Fruit fly (Drosophila melanogaster) whole organism, embryonic: ENCODE results near the gene Sc2.

Experiments used
- Atf6 ChIP-seq: fragments of 200-800 bp; sonication (Bioruptor generic); IDR thresholded peaks from 2 replicates; pipeline ENCODE4 v1.3.6; 2022; ENCODE audit warnings: missing biosample characterization, missing genetic modification characterization
- CG10274 ChIP-seq: fragments of 200-800 bp; sonication (Bioruptor generic); optimal IDR thresholded peaks from 3 replicates; lab custom pipeline; 2017; ENCODE audit warnings: missing biosample characterization, mild to moderate bottlenecking, missing genetic modification characterization
- CG11085 ChIP-seq: fragments of 200-800 bp; sonication (Bioruptor generic); IDR thresholded peaks from 2 replicates; pipeline ENCODE4 v1.3.6; 2022; ENCODE audit warnings: missing biosample characterization, missing genetic modification characterization
- CG11456 ChIP-seq: fragments of 200-800 bp; sonication (Bioruptor generic); IDR thresholded peaks from 3 replicates; pipeline ENCODE4 v1.3.6; 2022; ENCODE audit warnings: missing biosample characterization, missing genetic modification characterization
- CG12071 ChIP-seq: fragments of 200-800 bp; sonication (Bioruptor generic); optimal IDR thresholded peaks from 3 replicates; lab custom pipeline; 2018; ENCODE audit warnings: missing biosample characterization, mild to moderate bottlenecking, missing genetic modification characterization
- CG14441 ChIP-seq: fragments of 200-800 bp; sonication (Bioruptor generic); IDR thresholded peaks from 2 replicates; pipeline ENCODE4 v1.3.6; 2022; ENCODE audit warnings: missing biosample characterization, missing genetic modification characterization
- CG15011 ChIP-seq: fragments of 200-800 bp; sonication (Bioruptor generic); optimal IDR thresholded peaks from 3 replicates; lab custom pipeline; 2018; ENCODE audit warnings: missing biosample characterization, mild to moderate bottlenecking, missing genetic modification characterization
- CG15514 ChIP-seq: fragments of 200-800 bp; sonication (Bioruptor generic); optimal IDR thresholded peaks from 3 replicates; lab custom pipeline; 2017; ENCODE audit warnings: missing biosample characterization, missing genetic modification characterization, mild to moderate bottlenecking, moderate library complexity, missing genetic modification reagents
- CG1602 ChIP-seq: fragments of 200-800 bp; sonication (Bioruptor generic); optimal IDR thresholded peaks from 3 replicates; lab custom pipeline; 2016; ENCODE audit warnings: missing biosample characterization, missing genetic modification characterization
- CG17912 ChIP-seq: fragments of 200-800 bp; sonication (Bioruptor generic); optimal IDR thresholded peaks from 2 replicates; lab custom pipeline; 2018; ENCODE audit warnings: missing biosample characterization, mild to moderate bottlenecking, missing genetic modification characterization
- CG18599 ChIP-seq: fragments of 200-800 bp; sonication (Bioruptor generic); optimal IDR thresholded peaks from 3 replicates; lab custom pipeline; 2017; ENCODE audit warnings: missing biosample characterization, missing genetic modification characterization, mild to moderate bottlenecking, moderate library complexity, missing genetic modification reagents
- CG3163 ChIP-seq: fragments of 200-800 bp; sonication (Bioruptor generic); optimal IDR thresholded peaks from 3 replicates; lab custom pipeline; 2016; ENCODE audit warnings: missing biosample characterization, missing genetic modification characterization
- CG34224 ChIP-seq: fragments of 200-800 bp; sonication (Bioruptor generic); IDR thresholded peaks from 3 replicates; pipeline ENCODE4 v1.3.6; 2022; ENCODE audit warnings: missing biosample characterization, missing genetic modification characterization; ENCODE audit not compliant: partially characterized antibody
- CG4282 ChIP-seq: fragments of 200-800 bp; sonication (Bioruptor generic); optimal IDR thresholded peaks from 2 replicates; lab custom pipeline; 2016; ENCODE audit warnings: missing biosample characterization, missing genetic modification characterization
- CG7372 ChIP-seq: fragments of 200-800 bp; sonication (Bioruptor generic); IDR thresholded peaks from 2 replicates; pipeline ENCODE4 v1.3.6; 2022; ENCODE audit warnings: missing biosample characterization, missing genetic modification characterization
- CG7556 ChIP-seq: fragments of 200-800 bp; sonication (Bioruptor generic); optimal IDR thresholded peaks from 2 replicates; lab custom pipeline; 2017; ENCODE audit warnings: missing biosample characterization, mild to moderate bottlenecking, missing genetic modification characterization
- CG9215 ChIP-seq: fragments of 200-800 bp; sonication (Bioruptor generic); IDR thresholded peaks from 2 replicates; pipeline ENCODE4 v1.3.6; 2022; ENCODE audit warnings: missing biosample characterization, missing genetic modification characterization
- CoRest ChIP-seq: fragments of 200-800 bp; sonication (Bioruptor generic); optimal IDR thresholded peaks from 3 replicates; lab custom pipeline; 2018; ENCODE audit warnings: missing biosample characterization, mild to moderate bottlenecking, missing genetic modification characterization, moderate library complexity
- Doc3 ChIP-seq: fragments of 200-800 bp; sonication (Bioruptor generic); IDR thresholded peaks from 3 replicates; pipeline ENCODE4 v1.3.6; 2022; ENCODE audit warnings: missing biosample characterization, missing genetic modification characterization; ENCODE audit not compliant: partially characterized antibody
- Fer1 ChIP-seq: fragments of 200-800 bp; sonication (Bioruptor generic); optimal IDR thresholded peaks from 2 replicates; lab custom pipeline; 2017; ENCODE audit warnings: missing biosample characterization, mild to moderate bottlenecking, missing genetic modification characterization
- Gsc ChIP-seq: fragments of 200-800 bp; sonication (Bioruptor generic); IDR thresholded peaks from 2 replicates; pipeline ENCODE4 v1.3.6; 2022; ENCODE audit warnings: missing biosample characterization, missing genetic modification characterization
- HLH4C ChIP-seq: fragments of 200-800 bp; sonication (Bioruptor generic); IDR thresholded peaks from 3 replicates; pipeline ENCODE4 v1.3.6; 2022; ENCODE audit warnings: missing biosample characterization, missing genetic modification characterization; ENCODE audit not compliant: partially characterized antibody
- Jarid2 ChIP-seq: fragments of 200-800 bp; sonication (Bioruptor generic); optimal IDR thresholded peaks from 3 replicates; lab custom pipeline; 2017; ENCODE audit warnings: mild to moderate bottlenecking, missing biosample characterization, missing genetic modification reagents, missing genetic modification characterization
- Mes4 ChIP-seq: fragments of 200-800 bp; sonication (Bioruptor generic); optimal IDR thresholded peaks from 2 replicates; lab custom pipeline; 2016; ENCODE audit warnings: missing biosample characterization, missing genetic modification characterization
- Nf-YA ChIP-seq: fragments of 200-800 bp; sonication (Bioruptor generic); IDR thresholded peaks from 2 replicates; pipeline ENCODE4 v1.3.6; 2022; ENCODE audit warnings: missing biosample characterization, missing genetic modification characterization
- Pdp1 ChIP-seq, 2 experiments: fragments of 200-800 bp; sonication (Bioruptor generic); optimal IDR thresholded peaks; 3 replicates each; lab custom pipeline; 2016; ENCODE audit warnings: missing biosample characterization in 2 of 2, missing genetic modification characterization in 2 of 2, mild to moderate bottlenecking in 1 of 2, moderate library complexity in 1 of 2
- Ravus ChIP-seq: fragments of 200-800 bp; sonication (Bioruptor generic); IDR thresholded peaks from 2 replicates; pipeline ENCODE4 v1.3.6; 2022; ENCODE audit warnings: missing biosample characterization, missing genetic modification characterization
- Tbp ChIP-seq: fragments of >200 bp; optimal IDR thresholded peaks from 2 replicates; lab custom pipeline; 2018; ENCODE audit warnings: missing biosample characterization, missing genetic modification characterization
- Trl ChIP-seq, 3 experiments: fragments of >200 bp in 2 of 3; fragments of 200-800 bp in 1 of 3; sonication (Bioruptor generic) in 1 of 3; optimal IDR thresholded peaks; 2 replicates in 1 of 3; 3 replicates in 2 of 3; lab custom pipeline; 2016 to 2017; ENCODE audit warnings: missing biosample characterization in 1 of 3, missing genetic modification characterization in 1 of 3
- bab2 ChIP-seq: fragments of 200-800 bp; sonication (Bioruptor generic); optimal IDR thresholded peaks from 2 replicates; lab custom pipeline; 2016; ENCODE audit warnings: missing biosample characterization, missing genetic modification characterization
- bsh ChIP-seq, 2 experiments: fragments of 200-800 bp; sonication (Bioruptor generic); optimal IDR thresholded peaks; 2 replicates each; lab custom pipeline; 2017 to 2018; ENCODE audit warnings: mild to moderate bottlenecking in 2 of 2, missing biosample characterization in 2 of 2, missing genetic modification characterization in 2 of 2, moderate library complexity in 1 of 2
- crp ChIP-seq, 2 experiments: fragments of 200-800 bp; sonication (Bioruptor generic); optimal IDR thresholded peaks; 2 replicates in 1 of 2; 3 replicates in 1 of 2; lab custom pipeline; 2017; ENCODE audit warnings: missing biosample characterization in 2 of 2, missing genetic modification characterization in 2 of 2, mild to moderate bottlenecking in 1 of 2, moderate library complexity in 1 of 2
- disco-r ChIP-seq: fragments of 200-800 bp; sonication (Bioruptor generic); optimal IDR thresholded peaks from 2 replicates; lab custom pipeline; 2016; ENCODE audit warnings: missing biosample characterization, missing genetic modification characterization
- dysf ChIP-seq: fragments of 200-800 bp; sonication (Bioruptor generic); IDR thresholded peaks from 3 replicates; pipeline ENCODE4 v1.3.6; 2022; ENCODE audit warnings: missing biosample characterization, missing genetic modification characterization
- ewg ChIP-seq: fragments of 200-800 bp; sonication (Bioruptor generic); optimal IDR thresholded peaks from 3 replicates; lab custom pipeline; 2017; ENCODE audit warnings: mild to moderate bottlenecking, missing biosample characterization, missing genetic modification reagents, missing genetic modification characterization
- gro ChIP-seq: fragments of 200-800 bp; sonication (Bioruptor generic); optimal IDR thresholded peaks from 2 replicates; lab custom pipeline; 2016; ENCODE audit warnings: missing biosample characterization, missing genetic modification characterization
- maf-S ChIP-seq: fragments of 200-800 bp; sonication (Bioruptor generic); optimal IDR thresholded peaks from 2 replicates; lab custom pipeline; 2016; ENCODE audit warnings: missing biosample characterization, missing genetic modification characterization
- nmo ChIP-seq: fragments of 200-800 bp; sonication (Bioruptor generic); optimal IDR thresholded peaks from 2 replicates; lab custom pipeline; 2018; ENCODE audit warnings: missing biosample characterization, mild to moderate bottlenecking, missing genetic modification characterization, moderate library complexity
- odd ChIP-seq: fragments of 200-800 bp; sonication (Bioruptor generic); optimal IDR thresholded peaks from 2 replicates; lab custom pipeline; 2017; ENCODE audit warnings: missing biosample characterization, mild to moderate bottlenecking, missing genetic modification characterization
- org-1 ChIP-seq: fragments of 200-800 bp; sonication (Bioruptor generic); optimal IDR thresholded peaks from 2 replicates; lab custom pipeline; 2017; ENCODE audit warnings: missing biosample characterization, missing genetic modification characterization
- otp ChIP-seq: fragments of 200-800 bp; sonication (Bioruptor generic); IDR thresholded peaks from 3 replicates; pipeline ENCODE4, ENCODE4 v1.3.6; 2022; ENCODE audit warnings: missing biosample characterization, missing genetic modification characterization
- pho ChIP-seq: fragments of 200-800 bp; sonication (Bioruptor generic); optimal IDR thresholded peaks from 2 replicates; lab custom pipeline; 2016; ENCODE audit warnings: missing biosample characterization, missing genetic modification characterization
- phol ChIP-seq: fragments of 200-800 bp; sonication (Bioruptor generic); optimal IDR thresholded peaks from 3 replicates; lab custom pipeline; 2018; ENCODE audit warnings: missing biosample characterization, mild to moderate bottlenecking, missing genetic modification characterization, moderate library complexity
- sim ChIP-seq: fragments of 200-800 bp; sonication (Bioruptor generic); IDR thresholded peaks from 2 replicates; pipeline ENCODE4 v1.3.6; 2022; ENCODE audit warnings: missing biosample characterization, missing genetic modification characterization
- sisA ChIP-seq: fragments of 200-800 bp; sonication (Bioruptor generic); IDR thresholded peaks from 2 replicates; pipeline ENCODE4 v1.3.6; 2022; ENCODE audit warnings: missing biosample characterization, missing genetic modification characterization
- toy ChIP-seq: fragments of 200-800 bp; sonication (Bioruptor generic); IDR thresholded peaks from 2 replicates; pipeline ENCODE4 v1.3.6; 2022; ENCODE audit warnings: missing biosample characterization, missing genetic modification characterization
- twi ChIP-seq: fragments of 200-800 bp; optimal IDR thresholded peaks from 2 replicates; lab custom pipeline; 2019; ENCODE audit warnings: missing biosample characterization, mild to moderate bottlenecking, missing genetic modification characterization, moderate library complexity
- unpg ChIP-seq: fragments of 200-800 bp; sonication (Bioruptor generic); optimal IDR thresholded peaks from 3 replicates; lab custom pipeline; 2018; ENCODE audit warnings: missing biosample characterization, mild to moderate bottlenecking, missing genetic modification characterization, moderate library complexity

Gene Sc2

dm6 chr3L:3855194-3855980 is 47.9 kb upstream of the Sc2 start (continued):
- no peak for TF ChIP-seq toy (GFP tag; lab: Robert Waterston, UW)
- no peak for TF ChIP-seq crp (GFP tag; optimal IDR thresholded peaks at IDR 0.05; lab: Kevin White, UChicago)
- peak; percentile 63 for TF ChIP-seq unpg
- TF ChIP-seq bab2: no peak
- no peak for TF ChIP-seq Mes4 (GFP tag; lab: Kevin White, UChicago)
- TF ChIP-seq CG11456 (GFP tag; lab: Robert Waterston, UW): no peak
- TF ChIP-seq nmo (GFP tag; lab: Kevin White, UChicago): peak; percentile 77
- no peak for TF ChIP-seq sim
- TF ChIP-seq Nf-YA (GFP tag; lab: Robert Waterston, UW): peak; percentile 40; the same call in 1 of the 2 replicates
- TF ChIP-seq odd: peak; percentile 19
- no peak for TF ChIP-seq Gsc
- TF ChIP-seq CoRest: peak; percentile 69
- no peak for TF ChIP-seq CG3163
- no peak for TF ChIP-seq CG11085
- peak; percentile 39; the same call in 1 of the 3 replicates for TF ChIP-seq dysf
- TF ChIP-seq Fer1 (GFP tag; lab: Kevin White, UChicago): peak; percentile 38
- no peak for TF ChIP-seq disco-r (GFP tag; lab: Kevin White, UChicago)
- TF ChIP-seq sisA (GFP tag; lab: Robert Waterston, UW): peak; percentile 53
- TF ChIP-seq gro (GFP tag; lab: Kevin White, UChicago): no peak
- no peak for TF ChIP-seq CG17912
- no peak for TF ChIP-seq HLH4C
- TF ChIP-seq CG7372 (GFP tag; lab: Robert Waterston, UW): 0 out of 2 replicates have a peak, but pooled peaks have one; percentile 11
- no peak for TF ChIP-seq Ravus (GFP tag; lab: Robert Waterston, UW)
- TF ChIP-seq CG1602 (GFP tag; lab: Kevin White, UChicago): peak; percentile 53
- TF ChIP-seq twi (tag; lab: Kevin White, UChicago): peak; percentile 18
- 0 out of 2 replicates have a peak, but pooled peaks have one; percentile 17 for TF ChIP-seq Atf6 (GFP tag; lab: Robert Waterston, UW)
- no peak for TF ChIP-seq CG34224 (GFP tag; lab: Robert Waterston, UW)
- no peak for TF ChIP-seq CG9215
- peak; percentile 67 for TF ChIP-seq CG7556 (GFP tag; lab: Kevin White, UChicago)
- no peak for TF ChIP-seq CG14441
- TF ChIP-seq bsh (GFP tag; optimal IDR thresholded peaks at IDR 0.05; lab: Kevin White, UChicago): peak in 1 of 2 experiments; percentile 82
- TF ChIP-seq CG15514 (GFP tag; lab: Kevin White, UChicago): no peak
- TF ChIP-seq Pdp1 (GFP tag; optimal IDR thresholded peaks at IDR 0.05; lab: Kevin White, UChicago): peak; percentile 22 to 25
- TF ChIP-seq CG12071 (GFP tag; lab: Kevin White, UChicago): no peak
- TF ChIP-seq org-1 (GFP tag; lab: Kevin White, UChicago): peak; percentile 13
- no peak for TF ChIP-seq maf-S
- TF ChIP-seq otp: 0 out of 3 replicates have a peak, but pooled peaks have one; percentile 25
- no peak for TF ChIP-seq Tbp (GFP tag; lab: Kevin White, UChicago)
- peak; percentile 36 for TF ChIP-seq CG18599 (GFP tag; lab: Kevin White, UChicago)
- TF ChIP-seq Trl (optimal IDR thresholded peaks at IDR 0.05; lab: Kevin White, UChicago): no peak
- no peak for TF ChIP-seq Trl (GFP tag; optimal IDR thresholded peaks at IDR 0.05; lab: Kevin White, UChicago)
- no peak for TF ChIP-seq CG10274
- no peak for TF ChIP-seq CG4282 (GFP tag; lab: Kevin White, UChicago)
- no peak for TF ChIP-seq pho
- peak; percentile 63 for TF ChIP-seq phol (tag; lab: Kevin White, UChicago)
- no peak for TF ChIP-seq Doc3 (GFP tag; lab: Robert Waterston, UW)
- TF ChIP-seq Jarid2 (GFP tag; lab: Kevin White, UChicago): peak; percentile 11
- peak; percentile 65 for TF ChIP-seq ewg (GFP tag; lab: Kevin White, UChicago)
- TF ChIP-seq CG15011 (GFP tag; lab: Kevin White, UChicago): no peak
